Worm (Caenorhabditis elegans) whole organism, L4 larva: Measurements from ENCODE around the gene lir-3.

Experiments
- ama-1 ChIP-seq: fragments of 150-350 bp; optimal IDR thresholded peaks from 2 replicates; lab custom pipeline; 2014; ENCODE audit warnings: inconsistent platforms, mixed read lengths
- dmd-8 ChIP-seq: fragments of 200-800 bp; sonication (Bioruptor generic); IDR thresholded peaks from 2 replicates; pipeline ENCODE4 v1.3.6; 2022; ENCODE audit warnings: missing genetic modification characterization, missing compliant biosample characterization
- lim-7 ChIP-seq: fragments of 200-800 bp; sonication (Bioruptor generic); IDR thresholded peaks from 2 replicates; pipeline ENCODE4 v1.3.6; 2022; ENCODE audit warnings: missing genetic modification characterization, missing compliant biosample characterization
- lin-13 ChIP-seq: fragments of 150-350 bp; optimal IDR thresholded peaks from 2 replicates; lab custom pipeline; 2014; ENCODE audit warnings: missing biosample characterization, missing genetic modification reagents, missing genetic modification characterization
- mep-1 ChIP-seq: fragments of 150-350 bp; sonication (generic microtip); optimal IDR thresholded peaks from 3 replicates; lab custom pipeline; 2014; ENCODE audit warnings: missing biosample characterization, missing genetic modification characterization
- mes-2 ChIP-seq: sonication (generic microtip); optimal IDR thresholded peaks from 2 replicates; lab custom pipeline; 2016; ENCODE audit warnings: missing genotype, mild to moderate bottlenecking, missing genetic modification characterization, missing compliant biosample characterization; ENCODE audit not compliant: poor library complexity, severe bottlenecking
- nhr-25 ChIP-seq: sonication (generic microtip); optimal IDR thresholded peaks from 2 replicates; lab custom pipeline; 2017; ENCODE audit warnings: missing genetic modification characterization, mild to moderate bottlenecking, missing compliant biosample characterization, antibody characterized with exemption, moderate library complexity, borderline replicate concordance; ENCODE audit not compliant: insufficient read depth
- nhr-28 ChIP-seq: fragments of 150-350 bp; optimal IDR thresholded peaks from 2 replicates; lab custom pipeline; 2014; ENCODE audit warnings: missing biosample characterization, missing genetic modification characterization
- nhr-41 ChIP-seq: fragments of 200-800 bp; sonication (Bioruptor generic); IDR thresholded peaks from 2 replicates; pipeline ENCODE4 v1.3.6; 2022; ENCODE audit warnings: missing genetic modification reagents, missing genetic modification characterization, missing compliant biosample characterization
- nhr-76 ChIP-seq: fragments of 150-350 bp; optimal IDR thresholded peaks from 2 replicates; lab custom pipeline; 2014; ENCODE audit warnings: missing biosample characterization, missing genetic modification characterization
- sdz-12 ChIP-seq: fragments of 200-800 bp; sonication (Bioruptor generic); optimal IDR thresholded peaks from 2 replicates; lab custom pipeline; 2018; ENCODE audit warnings: mild to moderate bottlenecking, missing genetic modification characterization, missing compliant biosample characterization
- snpc-4 ChIP-seq: fragments of 150-350 bp; optimal IDR thresholded peaks from 2 replicates; lab custom pipeline; 2014; ENCODE audit warnings: missing biosample characterization, missing genetic modification characterization
- zag-1 ChIP-seq: fragments of 150-350 bp; optimal IDR thresholded peaks from 2 replicates; lab custom pipeline; 2014; ENCODE audit warnings: missing biosample characterization, missing genetic modification characterization

- TF ChIP-seq nhr-28 (tag; lab: Kevin White, UChicago) (peak; percentile 47), snpc-4 (tag; lab: Kevin White, UChicago) (no peak), nhr-41 (GFP tag; lab: Robert Waterston, UW) (no peak), dmd-8 (GFP tag; lab: Robert Waterston, UW) (no peak), sdz-12 (GFP tag; lab: Kevin White, UChicago) (no peak), zag-1 (no peak), nhr-25 (tag; lab: Kevin White, UChicago) (no peak), lim-7 (GFP tag; lab: Robert Waterston, UW) (no peak), nhr-76 (tag; lab: Kevin White, UChicago) (no peak), lin-13 (no peak), mep-1 (tag; lab: Kevin White, UChicago) (no peak), ama-1 (lab: Kevin White, UChicago) (no peak), mes-2 (tag; lab: Kevin White, UChicago) (no peak)
Measured at ce11 chrII:11153800-11154199, 30.8 kb downstream of the lir-3 start.
